Worm (Caenorhabditis elegans) whole organism, L4/young adult: Measurements from ENCODE around the gene Y66D12A.30.

Experiments
- W03F9.2 ChIP-seq: fragments of 150-350 bp; optimal IDR thresholded peaks from 2 replicates; lab custom pipeline; 2014; ENCODE audit warnings: missing biosample characterization, missing genetic modification characterization
- dao-5 ChIP-seq: sonication (generic microtip); optimal IDR thresholded peaks from 2 replicates; lab custom pipeline; 2016; ENCODE audit warnings: missing genotype, missing genetic modification characterization, moderate library complexity, missing compliant biosample characterization
- him-1 ChIP-seq: sonication (generic microtip); optimal IDR thresholded peaks from 2 replicates; lab custom pipeline; 2016; ENCODE audit warnings: missing genotype, missing genetic modification reagents, missing genetic modification characterization, missing compliant biosample characterization

Y66D12A.30 gene

DNA sequence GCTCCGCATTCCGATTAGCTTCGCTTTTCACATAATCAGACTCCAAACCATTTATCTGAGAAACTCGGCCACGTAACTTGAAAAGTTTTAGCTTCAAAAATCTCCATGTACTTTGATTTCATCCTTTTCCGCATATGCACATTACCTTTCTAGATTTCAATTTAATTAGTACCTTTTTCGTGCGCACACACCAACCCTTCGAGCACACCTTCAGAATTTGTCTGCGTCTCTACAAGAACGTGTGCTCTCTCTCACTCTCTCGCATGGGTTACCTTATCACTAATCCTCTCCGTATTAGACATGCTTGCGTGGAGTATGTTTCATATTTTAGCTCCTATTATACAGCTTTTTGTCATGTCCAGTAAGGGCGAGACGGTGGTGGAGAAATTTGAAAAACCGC is at the start of gene Y66D12A.30:
Gene Y66D12A.30 (plus strand): TSS at position 301 of the 400 bp plus-strand sequence.
- TF ChIP-seq him-1 (tag; lab: Kevin White, UChicago) = no peak
- no peak for TF ChIP-seq dao-5
- no peak for TF ChIP-seq W03F9.2 (tag; lab: Kevin White, UChicago)

DNA sequence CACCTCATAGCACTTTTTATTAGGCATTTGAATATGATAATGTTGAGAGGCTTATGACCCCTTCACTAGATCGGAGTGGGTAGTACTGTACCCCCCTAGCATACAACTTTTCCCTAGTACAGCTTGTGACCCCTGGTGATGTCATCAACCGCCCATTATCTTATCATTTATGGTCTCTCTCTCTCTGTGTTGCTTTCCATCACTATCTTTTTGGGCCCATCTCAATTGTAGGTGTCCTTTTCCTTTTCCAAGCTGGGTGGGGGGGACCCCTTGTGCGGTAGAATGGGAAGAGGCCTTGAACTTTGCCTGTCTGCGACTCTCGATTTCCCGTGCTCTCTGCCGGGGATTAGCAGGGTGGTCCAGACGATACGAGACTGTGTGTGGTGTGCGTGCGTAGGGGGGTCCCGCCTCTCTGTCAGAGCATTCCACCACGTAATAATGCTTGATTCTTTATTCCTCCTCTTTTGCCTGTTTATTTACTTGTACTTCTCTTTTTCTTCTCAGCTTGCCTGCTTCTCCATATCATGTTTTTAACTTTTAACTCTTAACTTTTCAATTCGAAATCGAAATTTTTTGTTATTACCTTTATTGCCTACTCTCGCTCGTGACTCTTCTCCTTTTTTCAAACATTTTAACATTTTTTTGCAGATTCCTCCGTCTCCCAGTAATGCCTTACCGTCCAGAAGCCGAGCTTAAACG is 49.0 kb upstream of the Y66D12A.30 start, which contains the start of gene ztf-29:
Gene ztf-29 (plus strand): TSS at position 649 of the 699 bp plus-strand sequence.
- no peak for TF ChIP-seq dao-5
- no peak for TF ChIP-seq W03F9.2 (tag; lab: Kevin White, UChicago)
- TF ChIP-seq him-1 (tag; lab: Kevin White, UChicago) = no peak

- TF ChIP-seq him-1 (tag; lab: Kevin White, UChicago) = no peak
- TF ChIP-seq W03F9.2 (tag; lab: Kevin White, UChicago) = no peak
- no peak for TF ChIP-seq dao-5
Observed at ce11 chrIII:11561597-11561996, 48.1 kb upstream of the Y66D12A.30 start.

- TF ChIP-seq him-1 (tag; lab: Kevin White, UChicago) = no peak
- no peak for TF ChIP-seq W03F9.2 (tag; lab: Kevin White, UChicago)
- no peak for TF ChIP-seq dao-5
Observed at ce11 chrIII:11563417-11563949, 46.2 kb upstream of the Y66D12A.30 start, which contains the start of gene Y66D12A.11. Gene Y66D12A.11 (plus strand): TSS chrIII:11563467.

ce11 chrIII:11565602-11566001 is 44.1 kb upstream of the Y66D12A.30 start, which contains the start of gene Y66D12A.10:
Gene Y66D12A.10 (plus strand): TSS chrIII:11565874.
- TF ChIP-seq him-1 (tag; lab: Kevin White, UChicago) (no peak), W03F9.2 (tag; lab: Kevin White, UChicago) (no peak), dao-5 (no peak)

ce11 chrIII:11567837-11568236 is 41.8 kb upstream of the Y66D12A.30 start, which contains the start of gene psme-3:
Gene psme-3 (plus strand): TSS chrIII:11568137.
- TF ChIP-seq him-1 (tag; lab: Kevin White, UChicago) (no peak), dao-5 (no peak), W03F9.2 (tag; lab: Kevin White, UChicago) (no peak)

DNA sequence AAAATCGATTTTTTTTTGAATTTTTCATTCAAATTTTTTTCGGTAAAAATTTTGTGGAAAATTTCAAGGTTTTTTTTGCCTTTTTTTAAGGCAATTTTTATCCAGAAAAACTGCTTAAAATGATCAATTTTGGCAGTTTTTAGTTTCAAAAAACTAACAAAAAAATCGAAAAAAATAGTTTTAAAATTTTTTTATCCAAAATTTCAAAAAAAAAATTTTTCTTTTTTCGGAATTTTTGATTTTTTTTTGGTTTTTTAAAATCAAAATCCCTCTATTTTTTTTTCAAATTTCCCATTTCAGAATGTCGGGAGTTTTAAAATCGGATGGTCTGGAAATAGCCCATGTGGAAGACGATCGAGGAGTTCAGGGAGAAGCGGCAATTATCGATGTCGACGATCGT is 35.7 kb upstream of the Y66D12A.30 start, which contains the start of gene Y66D12A.8:
Gene Y66D12A.8 (plus strand): TSS at position 301 of the 400 bp plus-strand sequence.
- no peak for TF ChIP-seq dao-5
- no peak for TF ChIP-seq him-1 (tag; lab: Kevin White, UChicago)
- no peak for TF ChIP-seq W03F9.2 (tag; lab: Kevin White, UChicago)

DNA sequence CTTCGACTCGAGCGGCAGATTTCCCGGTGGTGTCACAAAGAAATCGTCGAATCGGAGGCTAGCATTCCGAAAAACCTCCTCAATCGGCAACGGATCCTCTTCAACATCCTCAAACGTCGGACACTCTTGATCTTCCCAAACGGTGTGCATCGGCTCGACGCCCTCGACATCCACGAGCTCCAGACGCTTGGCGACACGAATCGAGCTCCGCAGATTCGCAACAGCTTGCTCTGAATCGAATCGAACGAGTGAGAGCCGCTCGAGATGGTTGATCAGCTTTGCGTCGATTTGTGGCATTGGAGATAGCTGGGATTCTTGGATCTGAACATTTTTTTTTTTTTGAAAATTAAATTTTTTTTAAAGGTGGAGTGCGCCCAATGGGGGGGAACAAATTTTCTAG is 30.3 kb upstream of the Y66D12A.30 start:
- TF ChIP-seq him-1 (tag; lab: Kevin White, UChicago) (no peak), dao-5 (no peak), W03F9.2 (tag; lab: Kevin White, UChicago) (no peak)

DNA sequence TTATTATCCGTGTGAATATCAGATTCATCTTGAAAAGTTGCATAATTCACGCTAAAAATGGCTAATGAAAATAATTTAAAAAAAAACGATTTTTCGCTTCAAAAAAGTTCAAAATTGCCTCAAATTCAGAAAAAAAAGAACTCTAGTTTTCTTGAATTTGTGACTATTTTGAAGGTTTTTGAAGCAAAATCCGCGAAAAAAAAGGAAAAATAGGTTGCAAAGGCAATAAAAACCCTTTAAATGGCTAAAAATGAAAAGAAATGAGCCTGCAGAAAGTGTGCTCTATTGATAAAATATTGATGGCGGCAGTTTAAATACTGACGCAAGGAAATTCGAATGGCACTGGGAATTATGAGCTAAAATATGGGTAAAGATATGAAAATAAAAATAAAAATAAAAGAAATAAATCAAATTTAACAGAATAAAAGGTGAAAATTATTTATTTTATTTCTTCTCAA is 29.2 kb upstream of the Y66D12A.30 start, which contains the start of gene Y66D12A.7:
Gene Y66D12A.7 (minus strand): TSS at position 51 of the 458 bp plus-strand sequence.
- TF ChIP-seq dao-5 (no peak), W03F9.2 (tag; lab: Kevin White, UChicago) (no peak), him-1 (tag; lab: Kevin White, UChicago) (no peak)

DNA sequence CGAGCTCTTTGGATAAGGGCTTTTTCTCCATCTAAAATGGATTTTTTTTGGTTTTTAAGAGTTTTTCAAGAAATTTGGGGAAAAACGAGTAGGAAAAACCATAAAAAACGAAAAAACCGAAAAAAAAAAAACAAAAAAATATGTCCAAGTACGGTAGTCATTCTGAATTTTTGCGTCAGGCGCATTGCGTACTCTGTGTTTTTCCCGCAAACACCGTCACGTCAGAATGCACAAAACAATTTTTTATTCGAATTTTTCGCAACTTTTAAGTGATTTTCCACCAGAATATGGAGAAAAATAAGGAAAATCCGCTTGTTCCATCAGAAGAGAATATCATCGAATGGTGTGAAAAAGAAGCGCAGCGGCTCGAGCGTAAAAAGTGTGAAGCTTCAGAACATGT is 28.3 kb upstream of the Y66D12A.30 start, which contains the start of the genes Y66D12A.6 and ceh-92:
Gene Y66D12A.6 (minus strand): TSS at position 31 of the 400 bp plus-strand sequence.
Gene ceh-92 (plus strand): TSS at position 229 of the 400 bp plus-strand sequence.
- TF ChIP-seq him-1 (tag; lab: Kevin White, UChicago) = no peak
- no peak for TF ChIP-seq dao-5
- no peak for TF ChIP-seq W03F9.2 (tag; lab: Kevin White, UChicago)

- TF ChIP-seq him-1 (tag; lab: Kevin White, UChicago) (no peak), W03F9.2 (tag; lab: Kevin White, UChicago) (no peak), dao-5 (no peak)
Observed at ce11 chrIII:11582569-11582968, 27.1 kb upstream of the Y66D12A.30 start.

- TF ChIP-seq W03F9.2 (tag; lab: Kevin White, UChicago) (no peak), dao-5 (no peak), him-1 (tag; lab: Kevin White, UChicago) (no peak)
Observed at ce11 chrIII:11588911-11589310, 20.8 kb upstream of the Y66D12A.30 start, which contains the start of gene Y66D12A.3. Gene Y66D12A.3 (plus strand): TSS chrIII:11589211.

- TF ChIP-seq him-1 (tag; lab: Kevin White, UChicago) (no peak), dao-5 (no peak), W03F9.2 (tag; lab: Kevin White, UChicago) (no peak)
Observed at ce11 chrIII:11589311-11589710, 20.4 kb upstream of the Y66D12A.30 start.

ce11 chrIII:11590255-11590654 is 19.4 kb upstream of the Y66D12A.30 start:
- TF ChIP-seq him-1 (tag; lab: Kevin White, UChicago) (no peak), W03F9.2 (tag; lab: Kevin White, UChicago) (no peak), dao-5 (no peak)
